Worm (Caenorhabditis elegans): ENCODE data around the gene nlp-43.

DNA sequence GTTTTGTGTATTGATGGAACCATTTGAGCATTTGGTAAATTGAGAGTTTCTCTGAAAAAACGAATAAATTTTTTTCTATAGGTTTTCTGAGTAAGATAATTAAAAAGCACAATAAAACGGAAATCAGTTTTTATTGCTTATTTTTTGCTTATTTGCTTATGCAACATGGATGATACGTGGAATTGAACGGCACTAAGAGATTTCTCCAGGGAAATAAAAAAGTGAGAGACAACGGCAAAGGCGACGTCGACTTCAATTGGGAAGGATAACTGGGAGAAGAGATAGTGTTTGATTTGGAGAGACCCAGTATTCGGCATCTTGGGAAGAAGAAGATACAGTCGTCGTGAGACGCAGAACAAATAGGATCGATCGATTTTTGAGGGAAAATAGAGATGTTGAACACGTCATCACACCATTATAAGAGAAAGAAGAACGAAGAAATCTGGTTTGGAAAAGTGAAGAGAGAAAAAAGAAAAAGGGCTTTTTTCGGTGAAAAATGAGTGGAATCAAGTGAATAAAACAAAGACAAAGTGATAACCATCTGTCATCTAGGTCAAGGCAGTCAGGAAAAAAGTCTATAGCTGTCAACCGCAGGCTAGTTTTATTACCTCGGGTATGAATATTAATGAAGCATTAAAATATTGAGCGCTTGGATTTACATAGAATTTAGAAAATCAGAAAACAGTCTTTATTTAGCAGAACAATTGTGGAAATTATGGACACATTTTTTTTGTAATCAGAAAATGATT lies 43.9 kb upstream of the nlp-43 start, which contains the start of gene tmem-131:
- TF ChIP-seq nhr-237 (tag; optimal IDR thresholded peaks at IDR 0.05) (no peak), mef-2 (tag; optimal IDR thresholded peaks at IDR 0.05) (no peak), unc-86 (tag; optimal IDR thresholded peaks at IDR 0.05) (no peak), zag-1 (tag; optimal IDR thresholded peaks at IDR 0.05) (no peak), zip-4 (GFP tag; optimal IDR thresholded peaks at IDR 0.05) (no peak), unc-62 (GFP tag; optimal IDR thresholded peaks at IDR 0.05) (no peak), lin-39 (tag; optimal IDR thresholded peaks at IDR 0.05) (no peak)
